Worm (Caenorhabditis elegans): ENCODE measurements around the gene npr-10.

Gene npr-10

ce11 chrX:13016290-13016689 lies 16.2 kb downstream of the npr-10 start:
- TF ChIP-seq hmg-20 (GFP tag; IDR thresholded peaks at IDR 0.05) (no peak), efl-1 (GFP tag; optimal IDR thresholded peaks at IDR 0.05) (no peak), D2030.7 (GFP tag; IDR thresholded peaks at IDR 0.05) (no peak), C17E4.6 (GFP tag; IDR thresholded peaks at IDR 0.05) (no peak), bed-2 (GFP tag; IDR thresholded peaks at IDR 0.05) (no peak), lin-54 (GFP tag; optimal IDR thresholded peaks at IDR 0.05) (no peak), tbp1 (GFP tag; optimal IDR thresholded peaks at IDR 0.05) (no peak), nhr-120 (GFP tag; IDR thresholded peaks at IDR 0.05) (no peak)

DNA sequence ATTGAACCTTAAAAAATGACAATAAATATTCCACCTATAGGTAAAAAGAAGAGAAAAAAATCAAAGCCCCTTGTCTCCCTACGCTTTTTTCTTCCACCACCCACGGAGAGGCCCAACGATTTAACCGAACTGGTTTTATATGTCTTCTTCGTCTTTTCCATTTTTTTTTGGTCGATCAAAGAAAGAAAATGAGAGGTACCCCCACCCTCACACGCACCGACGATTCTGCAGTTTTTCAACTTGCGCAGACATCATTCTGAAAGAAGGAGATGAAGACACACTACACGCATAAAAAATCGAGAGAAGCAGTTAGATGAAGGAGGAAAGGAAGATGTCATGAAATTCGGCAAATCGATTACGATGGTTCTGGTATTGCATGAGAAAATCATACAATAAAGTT lies 18.2 kb downstream of the npr-10 start:
- TF ChIP-seq madf-8 (GFP tag; conservative IDR thresholded peaks at IDR 0.05) (no peak), unc-62 (GFP tag; optimal IDR thresholded peaks at IDR 0.05) (no peak), F57C9.4 (tag; optimal IDR thresholded peaks at IDR 0.05) (no peak), him-1 (tag; optimal IDR thresholded peaks at IDR 0.05) (no peak), B0336.3 (GFP tag; IDR thresholded peaks at IDR 0.05) (no peak), hmg-1.2 (GFP tag; IDR thresholded peaks at IDR 0.05) (no peak), die-1 (tag; optimal IDR thresholded peaks at IDR 0.05) (no peak), atf-7 (tag; optimal IDR thresholded peaks at IDR 0.05) (no peak), madf-3 (GFP tag; IDR thresholded peaks at IDR 0.05) (no peak), hmg-20 (GFP tag; IDR thresholded peaks at IDR 0.05) (no peak), xnd-1 (tag; optimal IDR thresholded peaks at IDR 0.05) (no peak), F49E8.2 (tag; optimal IDR thresholded peaks at IDR 0.05; ENCODE audit: insufficient read depth) (no peak), T07F8.4 (tag; optimal IDR thresholded peaks at IDR 0.05) (no peak), madf-10 (tag; optimal IDR thresholded peaks at IDR 0.05) (no peak), egl-44 (GFP tag; IDR thresholded peaks at IDR 0.05) (no peak), bed-2 (GFP tag; IDR thresholded peaks at IDR 0.05) (no peak)

DNA sequence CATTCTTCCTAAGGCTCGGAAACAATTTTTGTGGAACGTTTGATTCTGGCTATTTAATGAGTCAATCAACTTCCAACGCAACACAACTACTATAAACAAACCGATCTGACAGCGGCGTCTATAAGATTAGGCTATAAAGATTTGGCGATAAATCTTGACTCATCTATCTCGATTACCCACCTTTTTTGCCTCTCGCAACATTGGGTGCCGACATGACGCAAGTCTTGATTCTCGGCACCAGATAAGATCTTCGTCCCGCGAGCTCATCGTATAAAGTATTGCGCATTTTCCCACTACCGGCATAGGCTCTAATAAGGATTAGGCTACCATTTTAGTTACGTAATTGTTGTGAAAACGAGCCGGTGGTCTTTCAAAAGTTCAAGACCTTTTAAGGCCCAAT lies 20.6 kb downstream of the npr-10 start:
- TF ChIP-seq B0035.1 (tag; optimal IDR thresholded peaks at IDR 0.05), result no peak
- TF ChIP-seq egl-18 (GFP tag; IDR thresholded peaks at IDR 0.05), result no peak
- no peak for TF ChIP-seq D2030.7 (GFP tag; IDR thresholded peaks at IDR 0.05)
- no peak for TF ChIP-seq lin-54 (GFP tag; optimal IDR thresholded peaks at IDR 0.05)

DNA sequence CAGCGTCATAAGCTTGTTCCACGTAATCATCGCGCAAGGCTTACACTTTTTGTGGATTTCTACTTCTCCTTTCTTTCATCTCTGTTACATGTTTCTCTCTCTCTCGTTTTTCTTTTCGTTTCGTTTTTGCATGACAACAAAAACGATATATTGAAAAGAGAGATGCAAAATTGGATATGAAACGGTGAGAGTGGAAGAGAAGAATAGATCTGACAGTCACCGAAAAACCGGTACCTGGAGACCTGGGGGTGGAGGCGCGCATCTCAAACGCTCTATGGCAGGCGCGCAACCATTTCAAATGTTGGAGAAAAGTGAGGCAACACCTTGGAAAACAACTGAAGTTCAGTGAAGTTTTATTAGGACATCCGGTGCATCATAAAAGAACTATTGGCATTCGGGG lies 22.9 kb downstream of the npr-10 start:
- TF ChIP-seq nhr-179 (tag; optimal IDR thresholded peaks at IDR 0.05) (no peak), Y95B8A.8 (GFP tag; IDR thresholded peaks at IDR 0.05) (no peak), ceh-58 (GFP tag; IDR thresholded peaks at IDR 0.05) (no peak), unc-130 (GFP tag; optimal IDR thresholded peaks at IDR 0.05) (no peak), attf-6 (GFP tag; IDR thresholded peaks at IDR 0.05) (no peak), xnd-1 (tag; optimal IDR thresholded peaks at IDR 0.05) (no peak), madf-3 (GFP tag; IDR thresholded peaks at IDR 0.05) (no peak), Y56A3A.18 (GFP tag; IDR thresholded peaks at IDR 0.05) (no peak), nfya-2 (GFP tag; IDR thresholded peaks at IDR 0.05) (no peak), ccch-3 (GFP tag; optimal IDR thresholded peaks at IDR 0.05) (no peak)

ce11 chrX:13008895-13009294 lies 23.6 kb downstream of the npr-10 start:
- TF ChIP-seq mel-28 (tag; optimal IDR thresholded peaks at IDR 0.05; ENCODE audit: borderline replicate concordance), result no peak
- TF ChIP-seq hlh-26 (GFP tag; conservative IDR thresholded peaks at IDR 0.05), result no peak
- TF ChIP-seq ceh-100 (GFP tag; IDR thresholded peaks at IDR 0.05), result no peak
- no peak for TF ChIP-seq B0336.3 (GFP tag; IDR thresholded peaks at IDR 0.05)
- no peak for TF ChIP-seq ZK185.1 (tag; optimal IDR thresholded peaks at IDR 0.05; ENCODE audit: poor library complexity, severe bottlenecking)
- TF ChIP-seq unc-62 (GFP tag; optimal IDR thresholded peaks at IDR 0.05), result no peak
- TF ChIP-seq ceh-58 (GFP tag; IDR thresholded peaks at IDR 0.05), result no peak
- TF ChIP-seq lsl-1 (GFP tag; optimal IDR thresholded peaks at IDR 0.05), result no peak
- TF ChIP-seq ztf-26 (tag; optimal IDR thresholded peaks at IDR 0.05), result no peak
- TF ChIP-seq hmg-20 (GFP tag; IDR thresholded peaks at IDR 0.05), result no peak
- TF ChIP-seq tbp1 (GFP tag; optimal IDR thresholded peaks at IDR 0.05), result no peak
- no peak for TF ChIP-seq nfya-2 (GFP tag; IDR thresholded peaks at IDR 0.05)
- no peak for TF ChIP-seq B0261.1 (tag; optimal IDR thresholded peaks at IDR 0.05)
- TF ChIP-seq atf-7 (tag; optimal IDR thresholded peaks at IDR 0.05), result no peak
